Worm (Caenorhabditis elegans): ENCODE measurements around the gene srh-18.

srh-18 gene

ce11 chrV:13334447-13334846, 16.2 kb downstream of the srh-18 start:
- no peak for TF ChIP-seq T22C8.4 (GFP tag; IDR thresholded peaks at IDR 0.05)
- no peak for TF ChIP-seq ztf-29 (GFP tag; IDR thresholded peaks at IDR 0.05)
- no peak for TF ChIP-seq flt-1 (GFP tag; IDR thresholded peaks at IDR 0.05)
- no peak for TF ChIP-seq tab-1 (GFP tag; IDR thresholded peaks at IDR 0.05)
- TF ChIP-seq med-1 (GFP tag; optimal IDR thresholded peaks at IDR 0.05; ENCODE audit: insufficient read depth): no peak
- no peak for TF ChIP-seq cog-1 (tag; optimal IDR thresholded peaks at IDR 0.05)
- no peak for TF ChIP-seq klf-2 (GFP tag; conservative IDR thresholded peaks at IDR 0.05)
- TF ChIP-seq ztf-23 (GFP tag; IDR thresholded peaks at IDR 0.05): no peak
- TF ChIP-seq ref-1 (GFP tag; conservative IDR thresholded peaks at IDR 0.05): no peak

ce11 chrV:13335883-13336419, 17.7 kb downstream of the srh-18 start, which contains the start of gene C50B6.9:
Gene C50B6.9 (plus strand): TSS chrV:13336369.
- no peak for TF ChIP-seq ztf-23 (GFP tag; IDR thresholded peaks at IDR 0.05)
- TF ChIP-seq tab-1 (GFP tag; IDR thresholded peaks at IDR 0.05): no peak
- TF ChIP-seq cog-1 (tag; optimal IDR thresholded peaks at IDR 0.05): no peak
- no peak for TF ChIP-seq T22C8.4 (GFP tag; IDR thresholded peaks at IDR 0.05)
- no peak for TF ChIP-seq med-1 (GFP tag; optimal IDR thresholded peaks at IDR 0.05; ENCODE audit: insufficient read depth)
- TF ChIP-seq ref-1 (GFP tag; conservative IDR thresholded peaks at IDR 0.05): no peak
- TF ChIP-seq klf-2 (GFP tag; conservative IDR thresholded peaks at IDR 0.05): no peak
- TF ChIP-seq flt-1 (GFP tag; IDR thresholded peaks at IDR 0.05): no peak
- TF ChIP-seq ztf-29 (GFP tag; IDR thresholded peaks at IDR 0.05): no peak

ce11 chrV:13338037-13338436, 19.8 kb downstream of the srh-18 start:
- no peak for TF ChIP-seq ztf-29 (GFP tag; IDR thresholded peaks at IDR 0.05)
- TF ChIP-seq cog-1 (tag; optimal IDR thresholded peaks at IDR 0.05): no peak
- TF ChIP-seq tab-1 (GFP tag; IDR thresholded peaks at IDR 0.05): no peak
- no peak for TF ChIP-seq klf-2 (GFP tag; conservative IDR thresholded peaks at IDR 0.05)
- TF ChIP-seq flt-1 (GFP tag; IDR thresholded peaks at IDR 0.05): no peak
- TF ChIP-seq med-1 (GFP tag; optimal IDR thresholded peaks at IDR 0.05; ENCODE audit: insufficient read depth): no peak
- no peak for TF ChIP-seq T22C8.4 (GFP tag; IDR thresholded peaks at IDR 0.05)
- no peak for TF ChIP-seq ztf-23 (GFP tag; IDR thresholded peaks at IDR 0.05)
- no peak for TF ChIP-seq ref-1 (GFP tag; conservative IDR thresholded peaks at IDR 0.05)

- no peak for TF ChIP-seq med-1 (GFP tag; optimal IDR thresholded peaks at IDR 0.05; ENCODE audit: insufficient read depth)
- TF ChIP-seq tab-1 (GFP tag; IDR thresholded peaks at IDR 0.05): no peak
- TF ChIP-seq ztf-23 (GFP tag; IDR thresholded peaks at IDR 0.05): no peak
- no peak for TF ChIP-seq ztf-29 (GFP tag; IDR thresholded peaks at IDR 0.05)
- no peak for TF ChIP-seq ref-1 (GFP tag; conservative IDR thresholded peaks at IDR 0.05)
- TF ChIP-seq cog-1 (tag; optimal IDR thresholded peaks at IDR 0.05): no peak
- no peak for TF ChIP-seq T22C8.4 (GFP tag; IDR thresholded peaks at IDR 0.05)
- TF ChIP-seq klf-2 (GFP tag; conservative IDR thresholded peaks at IDR 0.05): no peak
- TF ChIP-seq flt-1 (GFP tag; IDR thresholded peaks at IDR 0.05): no peak
Observed at ce11 chrV:13339633-13340290, 21.5 kb downstream of the srh-18 start, which contains the start of the genes str-4 and lgc-48. Gene str-4 (minus strand): TSS chrV:13339733. Gene lgc-48 (plus strand): TSS chrV:13340240.

ce11 chrV:13342235-13342634, 24.0 kb downstream of the srh-18 start:
- TF ChIP-seq T22C8.4 (GFP tag; IDR thresholded peaks at IDR 0.05): no peak
- no peak for TF ChIP-seq med-1 (GFP tag; optimal IDR thresholded peaks at IDR 0.05; ENCODE audit: insufficient read depth)
- TF ChIP-seq cog-1 (tag; optimal IDR thresholded peaks at IDR 0.05): no peak

ce11 chrV:13345867-13346328, 27.6 kb downstream of the srh-18 start, which contains the start of gene twk-43:
Gene twk-43 (plus strand): TSS chrV:13346278.
- TF ChIP-seq med-1 (GFP tag; optimal IDR thresholded peaks at IDR 0.05; ENCODE audit: insufficient read depth): no peak
- no peak for TF ChIP-seq tab-1 (GFP tag; IDR thresholded peaks at IDR 0.05)
- TF ChIP-seq T22C8.4 (GFP tag; IDR thresholded peaks at IDR 0.05): no peak
- TF ChIP-seq flt-1 (GFP tag; IDR thresholded peaks at IDR 0.05): no peak
- TF ChIP-seq klf-2 (GFP tag; conservative IDR thresholded peaks at IDR 0.05): no peak
- TF ChIP-seq ztf-29 (GFP tag; IDR thresholded peaks at IDR 0.05): no peak
- TF ChIP-seq ref-1 (GFP tag; conservative IDR thresholded peaks at IDR 0.05): no peak
- no peak for TF ChIP-seq ztf-23 (GFP tag; IDR thresholded peaks at IDR 0.05)
- no peak for TF ChIP-seq cog-1 (tag; optimal IDR thresholded peaks at IDR 0.05)

- no peak for TF ChIP-seq ztf-29 (GFP tag; IDR thresholded peaks at IDR 0.05)
- TF ChIP-seq tab-1 (GFP tag; IDR thresholded peaks at IDR 0.05): no peak
- TF ChIP-seq cog-1 (tag; optimal IDR thresholded peaks at IDR 0.05): no peak
- TF ChIP-seq ztf-23 (GFP tag; IDR thresholded peaks at IDR 0.05): no peak
- TF ChIP-seq klf-2 (GFP tag; conservative IDR thresholded peaks at IDR 0.05): no peak
- no peak for TF ChIP-seq T22C8.4 (GFP tag; IDR thresholded peaks at IDR 0.05)
- TF ChIP-seq med-1 (GFP tag; optimal IDR thresholded peaks at IDR 0.05; ENCODE audit: insufficient read depth): no peak
- no peak for TF ChIP-seq flt-1 (GFP tag; IDR thresholded peaks at IDR 0.05)
- TF ChIP-seq ref-1 (GFP tag; conservative IDR thresholded peaks at IDR 0.05): no peak
Observed at ce11 chrV:13350302-13350701, 32.0 kb downstream of the srh-18 start.

ce11 chrV:13351773-13352172, 33.5 kb downstream of the srh-18 start:
- TF ChIP-seq cog-1 (tag; optimal IDR thresholded peaks at IDR 0.05) (no peak), ztf-29 (GFP tag; IDR thresholded peaks at IDR 0.05) (no peak), ref-1 (GFP tag; conservative IDR thresholded peaks at IDR 0.05) (no peak), klf-2 (GFP tag; conservative IDR thresholded peaks at IDR 0.05) (no peak), ztf-23 (GFP tag; IDR thresholded peaks at IDR 0.05) (no peak), med-1 (GFP tag; optimal IDR thresholded peaks at IDR 0.05; ENCODE audit: insufficient read depth) (no peak), tab-1 (GFP tag; IDR thresholded peaks at IDR 0.05) (no peak), T22C8.4 (GFP tag; IDR thresholded peaks at IDR 0.05) (no peak), flt-1 (GFP tag; IDR thresholded peaks at IDR 0.05) (no peak)

- TF ChIP-seq ref-1 (GFP tag; conservative IDR thresholded peaks at IDR 0.05) (no peak), tab-1 (GFP tag; IDR thresholded peaks at IDR 0.05) (no peak), cog-1 (tag; optimal IDR thresholded peaks at IDR 0.05) (no peak), med-1 (GFP tag; optimal IDR thresholded peaks at IDR 0.05; ENCODE audit: insufficient read depth) (no peak), ztf-29 (GFP tag; IDR thresholded peaks at IDR 0.05) (no peak), klf-2 (GFP tag; conservative IDR thresholded peaks at IDR 0.05) (no peak), flt-1 (GFP tag; IDR thresholded peaks at IDR 0.05) (no peak), ztf-23 (GFP tag; IDR thresholded peaks at IDR 0.05) (no peak), T22C8.4 (GFP tag; IDR thresholded peaks at IDR 0.05) (no peak)
Observed at ce11 chrV:13352415-13352814, 34.2 kb downstream of the srh-18 start.
